Worm (Caenorhabditis elegans) whole organism, young adult: ENCODE results near the gene sgo-1.

Experiments used
- B0336.3 ChIP-seq: fragments of 200-800 bp; sonication (Bioruptor generic); IDR thresholded peaks from 2 replicates; pipeline ENCODE4 v1.3.6; 2022; ENCODE audit warnings: missing genetic modification characterization, missing compliant biosample characterization
- F10E7.11 ChIP-seq: sonication (generic microtip); optimal IDR thresholded peaks from 2 replicates; lab custom pipeline; 2017; ENCODE audit warnings: mild to moderate bottlenecking, missing genetic modification characterization, moderate library complexity, missing compliant biosample characterization
- F57C9.4 ChIP-seq: sonication (generic microtip); optimal IDR thresholded peaks from 2 replicates; lab custom pipeline; 2017; ENCODE audit warnings: mild to moderate bottlenecking, missing genetic modification characterization, missing compliant biosample characterization
- K11D2.4 ChIP-seq: fragments of 200-800 bp; sonication (Bioruptor generic); IDR thresholded peaks from 2 replicates; pipeline ENCODE4 v1.3.6; 2022; ENCODE audit warnings: missing genetic modification reagents, missing genetic modification characterization, missing compliant biosample characterization
- K12H6.12 ChIP-seq: fragments of 200-800 bp; sonication (Bioruptor generic); optimal IDR thresholded peaks from 2 replicates; lab custom pipeline; 2018; ENCODE audit warnings: mild to moderate bottlenecking, missing genetic modification characterization, missing compliant biosample characterization
- ceh-100 ChIP-seq: fragments of 200-800 bp; sonication (Bioruptor generic); IDR thresholded peaks from 2 replicates; pipeline ENCODE4 v1.3.6; 2022; ENCODE audit warnings: missing genetic modification reagents, missing genetic modification characterization, missing compliant biosample characterization
- ceh-27 ChIP-seq: fragments of 200-800 bp; sonication (Bioruptor generic); optimal IDR thresholded peaks from 2 replicates; lab custom pipeline; 2018; ENCODE audit warnings: mild to moderate bottlenecking, missing genetic modification characterization, moderate library complexity, missing compliant biosample characterization
- egl-18 ChIP-seq: fragments of 200-800 bp; sonication (Bioruptor generic); IDR thresholded peaks from 2 replicates; pipeline ENCODE4 v1.3.6; 2022; ENCODE audit warnings: missing genetic modification reagents, missing genetic modification characterization, missing compliant biosample characterization
- lin-40 ChIP-seq: sonication (generic microtip); optimal IDR thresholded peaks from 2 replicates; lab custom pipeline; 2016; ENCODE audit warnings: missing genetic modification characterization, mild to moderate bottlenecking, missing compliant biosample characterization, missing genotype, missing genetic modification reagents
- madf-8 ChIP-seq: fragments of 200-800 bp; sonication (Bioruptor generic); conservative IDR thresholded peaks from 2 replicates; pipeline ENCODE4 v1.3.6; 2022; ENCODE audit warnings: missing genetic modification reagents, missing genetic modification characterization, missing compliant biosample characterization
- nfya-2 ChIP-seq: fragments of 200-800 bp; sonication (Bioruptor generic); IDR thresholded peaks from 2 replicates; pipeline ENCODE4 v1.3.6; 2022; ENCODE audit warnings: missing genetic modification reagents, missing genetic modification characterization, missing compliant biosample characterization
- snpc-4 ChIP-seq, 5 experiments: fragments of 150-350 bp in 1 of 5; sonication (generic microtip) in 4 of 5; optimal IDR thresholded peaks; 2 replicates each; lab custom pipeline; 2014 to 2018; ENCODE audit warnings: missing genetic modification characterization in 5 of 5, missing biosample characterization in 3 of 5, antibody characterized with exemption in 2 of 5, mild to moderate bottlenecking in 2 of 5, missing compliant biosample characterization in 2 of 5, missing genotype in 2 of 5, moderate library complexity in 2 of 5, missing genetic modification reagents in 1 of 5
- unc-62 ChIP-seq: fragments of 150-350 bp; optimal IDR thresholded peaks from 2 replicates; lab custom pipeline; 2014; ENCODE audit warnings: missing biosample characterization, missing genetic modification reagents, missing genetic modification characterization
- zim-3 ChIP-seq: sonication (generic microtip); optimal IDR thresholded peaks from 2 replicates; lab custom pipeline; 2017; ENCODE audit warnings: mild to moderate bottlenecking, missing genetic modification characterization, moderate library complexity, missing compliant biosample characterization

DNA sequence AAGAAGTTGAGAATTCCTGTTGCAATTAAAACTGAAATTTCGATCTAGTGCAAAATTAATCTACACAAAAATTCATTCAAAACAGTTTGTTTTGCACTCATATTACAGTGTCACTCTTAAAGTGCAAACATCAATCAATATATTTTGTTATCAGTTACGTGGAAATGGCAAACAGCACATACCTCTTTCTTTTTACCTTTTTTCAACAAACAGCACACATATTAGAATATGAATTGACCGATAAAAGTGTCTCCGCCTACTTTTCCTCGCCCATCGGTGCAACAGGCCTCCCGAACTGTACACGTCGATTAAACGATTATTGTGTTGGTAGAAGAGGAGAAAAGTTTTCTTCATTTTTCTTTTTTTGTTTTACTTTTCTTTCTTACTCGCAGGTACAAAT is 44.9 kb upstream of the sgo-1 start:
- TF ChIP-seq F10E7.11: no peak
- no peak for TF ChIP-seq K12H6.12
- no peak for TF ChIP-seq lin-40 (tag; lab: Kevin White, UChicago)
- TF ChIP-seq madf-8 (GFP tag; lab: Robert Waterston, UW): no peak
- no peak for TF ChIP-seq ceh-100
- no peak for TF ChIP-seq unc-62 (GFP tag; lab: Kevin White, UChicago)
- TF ChIP-seq zim-3 (tag; lab: Kevin White, UChicago): no peak
- no peak for TF ChIP-seq K11D2.4 (GFP tag; lab: Robert Waterston, UW)
- TF ChIP-seq F57C9.4 (tag; lab: Kevin White, UChicago): no peak
- no peak for TF ChIP-seq nfya-2 (GFP tag; lab: Robert Waterston, UW)
- no peak for TF ChIP-seq snpc-4 (GFP tag; optimal IDR thresholded peaks at IDR 0.05; lab: Kevin White, UChicago)
- TF ChIP-seq snpc-4 (tag; optimal IDR thresholded peaks at IDR 0.05; lab: Kevin White, UChicago): no peak
- no peak for TF ChIP-seq egl-18 (GFP tag; lab: Robert Waterston, UW)
- TF ChIP-seq B0336.3: no peak
- no peak for TF ChIP-seq ceh-27 (GFP tag; lab: Kevin White, UChicago)
